Worm (Caenorhabditis elegans): Measurements from ENCODE around the gene ZK686.1.

DNA sequence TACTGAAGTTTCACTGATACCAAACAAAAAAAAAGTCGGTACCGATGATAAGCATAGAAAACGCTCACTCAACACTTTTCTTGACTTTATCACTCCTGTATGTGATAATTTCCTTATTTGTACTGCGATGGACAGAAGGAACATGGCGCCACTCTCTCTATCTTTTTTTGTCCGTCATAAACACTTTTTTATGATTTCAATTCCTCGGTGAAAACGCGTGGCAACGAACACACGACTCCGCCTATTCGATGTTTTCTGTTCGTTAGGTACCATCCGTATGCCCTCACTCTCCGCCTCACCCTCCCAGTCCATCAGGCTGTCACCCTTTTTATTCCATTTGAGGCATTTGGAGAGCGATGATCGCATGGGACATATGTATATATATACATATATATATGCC is 42.6 kb upstream of the ZK686.1 start:
- TF ChIP-seq ceh-82 (tag; optimal IDR thresholded peaks at IDR 0.05) (no peak), elt-2 (tag; optimal IDR thresholded peaks at IDR 0.05) (peak; percentile 87), nhr-28 (tag; optimal IDR thresholded peaks at IDR 0.05) (no peak), unc-62 (GFP tag; optimal IDR thresholded peaks at IDR 0.05) (no peak), nhr-23 (tag; optimal IDR thresholded peaks at IDR 0.05) (no peak), nhr-11 (tag; optimal IDR thresholded peaks at IDR 0.05) (no peak), tbx-2 (tag; optimal IDR thresholded peaks at IDR 0.05) (no peak), ceh-28 (tag; optimal IDR thresholded peaks at IDR 0.05) (no peak), ztf-11 (tag; optimal IDR thresholded peaks at IDR 0.05) (no peak)
